Worm (Caenorhabditis elegans) whole organism, L2 larva: ENCODE results near the gene sup-18.

Experiments used
- C34F6.9 ChIP-seq: fragments of 150-350 bp; optimal IDR thresholded peaks from 2 replicates; lab custom pipeline; 2014; ENCODE audit warnings: missing biosample characterization, missing genetic modification characterization
- R02D3.7 ChIP-seq: fragments of 150-350 bp; optimal IDR thresholded peaks from 2 replicates; lab custom pipeline; 2014; ENCODE audit warnings: missing biosample characterization, missing genetic modification characterization
- ZK546.5 ChIP-seq: sonication (generic microtip); optimal IDR thresholded peaks from 2 replicates; lab custom pipeline; 2017; ENCODE audit warnings: missing biosample characterization, missing genetic modification characterization
- ama-1 ChIP-seq: fragments of 150-350 bp; optimal IDR thresholded peaks from 2 replicates; lab custom pipeline; 2018; ENCODE audit warnings: inconsistent platforms
- blmp-1 ChIP-seq: sonication (generic microtip); optimal IDR thresholded peaks from 2 replicates; lab custom pipeline; 2017; ENCODE audit warnings: missing genetic modification characterization, mild to moderate bottlenecking, missing compliant biosample characterization, antibody characterized with exemption, moderate library complexity; ENCODE audit not compliant: insufficient read depth
- ceh-16 ChIP-seq: fragments of 150-350 bp; optimal IDR thresholded peaks from 2 replicates; lab custom pipeline; 2014; ENCODE audit warnings: missing biosample characterization, missing genetic modification characterization
- ceh-82 ChIP-seq: fragments of 150-350 bp; optimal IDR thresholded peaks from 2 replicates; lab custom pipeline; 2014; ENCODE audit warnings: missing biosample characterization, missing genetic modification characterization
- crh-2 ChIP-seq: sonication (generic microtip); optimal IDR thresholded peaks from 2 replicates; lab custom pipeline; 2017; ENCODE audit warnings: missing biosample characterization, missing genetic modification characterization
- egl-27 ChIP-seq: sonication (generic microtip); optimal IDR thresholded peaks from 3 replicates; lab custom pipeline; 2017; ENCODE audit warnings: missing biosample characterization, missing genetic modification reagents, missing genetic modification characterization
- elt-1 ChIP-seq: fragments of 150-350 bp; optimal IDR thresholded peaks from 2 replicates; lab custom pipeline; 2014; ENCODE audit warnings: missing biosample characterization, missing genetic modification characterization
- elt-3 ChIP-seq: sonication (generic microtip); optimal IDR thresholded peaks from 2 replicates; lab custom pipeline; 2017; ENCODE audit warnings: missing biosample characterization, missing genetic modification characterization
- fos-1 ChIP-seq: fragments of 150-350 bp; optimal IDR thresholded peaks from 2 replicates; lab custom pipeline; 2014; ENCODE audit warnings: missing biosample characterization, missing genetic modification characterization
- gmeb-1 ChIP-seq: fragments of 150-350 bp; optimal IDR thresholded peaks from 2 replicates; lab custom pipeline; 2014; ENCODE audit warnings: missing biosample characterization, missing genetic modification characterization
- lsy-2 ChIP-seq, 2 experiments: fragments of 150-350 bp in 1 of 2; sonication (generic microtip) in 1 of 2; optimal IDR thresholded peaks; 2 replicates each; lab custom pipeline; 2014 to 2017; ENCODE audit warnings: missing biosample characterization in 2 of 2, missing genetic modification characterization in 2 of 2
- mdl-1 ChIP-seq, 2 experiments: fragments of 150-350 bp in 1 of 2; sonication (generic microtip) in 1 of 2; optimal IDR thresholded peaks; 2 replicates each; lab custom pipeline; 2017; ENCODE audit warnings: missing biosample characterization in 2 of 2, missing genetic modification characterization in 2 of 2
- nhr-129 ChIP-seq: fragments of 150-350 bp; optimal IDR thresholded peaks from 2 replicates; lab custom pipeline; 2014; ENCODE audit warnings: missing biosample characterization, missing genetic modification characterization
- nhr-21 ChIP-seq: fragments of 150-350 bp; optimal IDR thresholded peaks from 2 replicates; lab custom pipeline; 2014; ENCODE audit warnings: missing biosample characterization, missing genetic modification characterization
- nhr-23 ChIP-seq: fragments of 150-350 bp; optimal IDR thresholded peaks from 2 replicates; lab custom pipeline; 2014; ENCODE audit warnings: missing biosample characterization, missing genetic modification reagents, missing genetic modification characterization
- nhr-77 ChIP-seq: fragments of 150-350 bp; optimal IDR thresholded peaks from 2 replicates; lab custom pipeline; 2014; ENCODE audit warnings: missing biosample characterization, missing genetic modification characterization
- peb-1 ChIP-seq: fragments of 150-350 bp; optimal IDR thresholded peaks from 2 replicates; lab custom pipeline; 2014; ENCODE audit warnings: missing biosample characterization, missing genetic modification characterization
- skn-1 ChIP-seq: sonication (generic microtip); optimal IDR thresholded peaks from 2 replicates; lab custom pipeline; 2017; ENCODE audit warnings: missing biosample characterization, missing genetic modification characterization
- sma-3 ChIP-seq: sonication (generic microtip); optimal IDR thresholded peaks from 2 replicates; lab custom pipeline; 2016; ENCODE audit warnings: missing genetic modification reagents, missing genetic modification characterization, missing compliant biosample characterization
- sma-9 ChIP-seq, 2 experiments: fragments of 150-350 bp in 1 of 2; sonication (generic microtip) in 1 of 2; optimal IDR thresholded peaks; 2 replicates each; lab custom pipeline; 2014 to 2016; ENCODE audit warnings: missing genetic modification characterization in 2 of 2, mild to moderate bottlenecking in 1 of 2, missing biosample characterization in 1 of 2, missing compliant biosample characterization in 1 of 2, missing genetic modification reagents in 1 of 2, moderate library complexity in 1 of 2
- snpc-4 ChIP-seq: fragments of 150-350 bp; optimal IDR thresholded peaks from 2 replicates; lab custom pipeline; 2014; ENCODE audit warnings: missing biosample characterization, missing genetic modification characterization
- unc-62 ChIP-seq: fragments of 150-350 bp; optimal IDR thresholded peaks from 2 replicates; lab custom pipeline; 2014; ENCODE audit warnings: missing biosample characterization, missing genetic modification reagents, missing genetic modification characterization
- ztf-1 ChIP-seq: fragments of 200-800 bp; sonication (Bioruptor generic); conservative IDR thresholded peaks from 2 replicates; pipeline ENCODE4 v1.3.6; 2022; ENCODE audit warnings: missing genetic modification characterization, missing compliant biosample characterization
- ztf-11 ChIP-seq: sonication (generic microtip); optimal IDR thresholded peaks from 2 replicates; lab custom pipeline; 2017; ENCODE audit warnings: missing biosample characterization, missing genetic modification characterization
- ztf-4 ChIP-seq: fragments of 150-350 bp; optimal IDR thresholded peaks from 2 replicates; lab custom pipeline; 2014; ENCODE audit warnings: missing biosample characterization, missing genetic modification characterization

The sup-18 gene

DNA sequence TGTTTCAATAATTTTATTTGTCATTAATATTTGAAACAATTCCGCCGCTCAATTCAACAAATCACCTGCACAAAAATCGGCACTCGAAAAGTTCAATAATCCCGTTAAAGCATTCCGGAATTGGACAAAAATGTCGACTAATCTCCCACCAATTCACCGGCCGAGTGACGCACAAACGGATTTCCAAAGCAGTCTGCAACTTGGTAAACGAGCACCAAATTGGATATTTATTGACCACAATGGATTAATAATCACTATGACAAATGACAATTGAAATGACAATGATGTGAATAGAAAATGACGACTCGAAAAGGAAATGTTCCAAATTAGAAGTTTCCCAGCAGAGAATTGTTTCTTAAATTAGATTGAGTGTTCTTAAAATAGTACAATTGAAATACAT, 43.0 kb downstream of the sup-18 start:
- TF ChIP-seq ceh-82 (tag; lab: Kevin White, UChicago) (no peak), sma-9 (GFP tag; optimal IDR thresholded peaks at IDR 0.05; lab: Kevin White, UChicago) (peak; percentile 38), sma-9 (tag; optimal IDR thresholded peaks at IDR 0.05; lab: Kevin White, UChicago) (no peak)
- TF ChIP-seq, all 48 proteins: peak for 1

DNA sequence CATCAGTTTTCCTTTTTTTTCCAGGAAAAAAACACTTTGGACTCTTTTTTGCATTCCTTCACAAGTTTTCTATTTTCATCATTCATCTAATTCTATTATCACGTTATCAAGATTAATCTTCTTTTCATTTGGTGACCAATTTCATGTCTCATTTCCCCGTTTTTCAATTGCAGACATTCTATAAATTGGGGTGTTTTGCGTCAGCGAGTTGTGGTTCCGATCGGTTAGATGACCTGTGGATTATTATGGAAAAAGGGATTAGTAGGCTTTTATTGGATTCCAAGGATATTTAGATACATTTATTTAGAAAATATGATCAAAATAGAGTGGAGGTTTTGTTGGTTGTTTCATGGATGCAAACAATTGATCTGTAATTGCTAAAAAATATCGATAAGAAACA, 43.9 kb downstream of the sup-18 start:
- TF ChIP-seq gmeb-1, result no peak
- TF ChIP-seq nhr-21 (tag; lab: Kevin White, UChicago), result no peak
- no peak for TF ChIP-seq ceh-16 (tag; lab: Kevin White, UChicago)
- no peak for TF ChIP-seq sma-3 (GFP tag; lab: Kevin White, UChicago)
- TF ChIP-seq ama-1 (lab: Kevin White, UChicago), result no peak
- TF ChIP-seq unc-62, result no peak
- no peak for TF ChIP-seq ztf-4
- TF ChIP-seq nhr-77, result no peak
- TF ChIP-seq skn-1 (tag; lab: Kevin White, UChicago), result no peak
- no peak for TF ChIP-seq nhr-129 (tag; lab: Kevin White, UChicago)
- no peak for TF ChIP-seq elt-1
- TF ChIP-seq nhr-23 (tag; lab: Kevin White, UChicago), result no peak
- no peak for TF ChIP-seq blmp-1
- TF ChIP-seq C34F6.9, result no peak
- no peak for TF ChIP-seq ZK546.5 (tag; lab: Kevin White, UChicago)
- TF ChIP-seq mdl-1 (tag; optimal IDR thresholded peaks at IDR 0.05; lab: Kevin White, UChicago), result no peak
- TF ChIP-seq R02D3.7 (tag; lab: Kevin White, UChicago), result no peak
- TF ChIP-seq fos-1 (tag; lab: Kevin White, UChicago), result no peak
- no peak for TF ChIP-seq crh-2

DNA sequence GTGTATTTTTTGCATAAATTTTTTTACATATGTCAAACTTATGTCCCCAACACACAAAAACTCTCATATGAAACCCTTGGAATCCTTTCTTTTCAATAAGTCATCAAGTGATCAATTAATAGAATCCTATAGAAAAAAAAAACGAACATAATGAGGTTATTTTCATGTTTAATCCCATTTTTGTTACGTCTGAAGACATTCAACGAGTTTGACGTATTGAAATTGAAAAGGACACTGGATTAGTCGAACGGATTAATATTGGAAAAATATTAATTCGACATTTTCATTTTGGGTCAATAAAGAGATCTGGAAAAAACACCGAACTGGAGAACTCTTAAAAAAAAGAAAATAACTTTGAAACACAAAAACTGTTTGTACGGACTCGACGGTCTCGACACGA, 46.2 kb downstream of the sup-18 start:
- TF ChIP-seq snpc-4 (tag; lab: Kevin White, UChicago), result no peak
- no peak for TF ChIP-seq ceh-82 (tag; lab: Kevin White, UChicago)
- TF ChIP-seq peb-1, result no peak
- TF ChIP-seq ztf-11 (tag; lab: Kevin White, UChicago), result no peak
- TF ChIP-seq elt-3 (tag; lab: Kevin White, UChicago), result no peak
- no peak for TF ChIP-seq unc-62
- no peak for TF ChIP-seq crh-2
- TF ChIP-seq egl-27 (tag; lab: Kevin White, UChicago), result no peak
- no peak for TF ChIP-seq ztf-1 (GFP tag; lab: Robert Waterston, UW)
- TF ChIP-seq ama-1 (lab: Kevin White, UChicago), result no peak

DNA sequence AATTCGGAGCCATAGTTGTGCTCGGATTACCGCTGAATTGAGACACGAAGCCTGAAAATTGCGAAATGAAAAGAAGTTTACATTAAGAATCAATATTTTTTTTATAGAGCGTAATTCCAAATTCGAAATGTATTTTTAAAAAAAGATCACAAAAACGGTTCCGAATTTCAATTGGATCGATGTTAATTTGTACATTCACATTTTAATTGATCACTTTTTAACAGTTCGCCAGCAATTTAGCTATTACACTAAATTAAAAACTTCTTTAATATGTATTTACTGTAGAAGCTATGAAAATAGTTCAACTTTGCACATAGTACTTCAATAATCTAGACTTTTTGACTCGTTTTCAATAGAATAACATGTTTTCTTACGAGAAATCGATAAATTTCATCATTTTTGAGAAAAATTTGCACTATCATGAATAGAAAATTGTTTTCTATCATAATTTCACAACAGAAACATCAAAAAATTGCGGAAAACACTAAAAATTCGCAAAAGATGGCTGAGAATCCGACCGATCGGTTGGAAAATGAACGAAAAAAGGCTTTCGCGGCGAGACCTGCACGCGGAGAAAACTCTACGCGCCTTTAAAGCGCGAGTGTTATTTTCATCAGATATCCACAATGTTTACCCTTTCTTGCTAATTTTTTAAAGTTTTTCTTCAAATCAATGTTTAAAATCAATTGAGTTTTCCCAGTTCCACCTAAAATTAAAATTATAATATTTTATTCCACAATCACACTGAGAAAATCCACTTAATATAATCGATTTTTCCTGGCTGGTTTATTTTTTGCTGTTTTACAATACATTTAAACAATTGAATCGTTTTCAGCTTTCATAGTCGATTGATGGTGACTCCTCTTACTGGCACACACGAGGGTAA, 49.9 kb downstream of the sup-18 start, which contains the start of the genes egl-45 and kcmf-1:
egl-45 (minus strand) TSS at position 51 of the 886 bp plus-strand sequence.
kcmf-1 (plus strand) TSS at position 836 of the 886 bp plus-strand sequence.
- TF ChIP-seq lsy-2 (tag; optimal IDR thresholded peaks at IDR 0.05; lab: Kevin White, UChicago), result peak in 1 of 2 experiments; percentile 61
- no peak for TF ChIP-seq mdl-1 (tag; optimal IDR thresholded peaks at IDR 0.05; lab: Kevin White, UChicago)
- TF ChIP-seq ztf-1 (GFP tag; lab: Robert Waterston, UW), result no peak
- peak; percentile 12 for TF ChIP-seq nhr-129 (tag; lab: Kevin White, UChicago)
- peak; percentile 42 for TF ChIP-seq C34F6.9
